Fruit fly (Drosophila melanogaster): ENCODE measurements around the gene Set.

Gene Set

DNA sequence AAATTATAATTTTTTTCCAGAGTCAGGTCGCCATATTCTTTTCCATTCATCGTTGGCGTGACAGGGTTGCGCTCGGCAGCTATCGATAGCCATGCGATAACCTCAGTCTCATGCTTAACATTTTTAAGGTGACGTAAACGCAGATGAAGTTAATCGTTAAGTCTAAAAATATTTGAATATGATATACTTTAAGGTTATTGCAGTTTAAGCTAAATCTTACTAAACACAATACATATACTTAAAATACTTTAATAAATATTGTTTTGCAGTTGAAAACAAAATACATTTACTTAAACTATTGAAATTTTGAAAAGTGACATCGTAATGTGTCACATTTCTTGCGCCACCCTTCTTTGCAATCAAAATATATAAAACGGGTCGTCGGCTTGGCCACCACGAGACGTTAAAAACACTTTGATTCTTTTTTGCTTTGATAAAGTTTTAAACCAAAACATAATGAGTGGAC lies 11.8 kb downstream of the Set start, which contains the start of the genes Cp190 and CG4338 (continued):
- TF ChIP-seq CG2678 (tag; optimal IDR thresholded peaks at IDR 0.05) = peak; percentile 99
- TF ChIP-seq nau (GFP tag; optimal IDR thresholded peaks at IDR 0.05) = no peak
- peak; percentile 90 for TF ChIP-seq CG16863 (GFP tag; optimal IDR thresholded peaks at IDR 0.05)
- no peak for TF ChIP-seq CG4282 (GFP tag; optimal IDR thresholded peaks at IDR 0.05)
- TF ChIP-seq Asciz (GFP tag; optimal IDR thresholded peaks at IDR 0.05) = peak; percentile 96
- peak; percentile 98 for TF ChIP-seq Oli (tag; optimal IDR thresholded peaks at IDR 0.05)
- TF ChIP-seq Fer3 (tag; optimal IDR thresholded peaks at IDR 0.05) = peak; percentile 99
- peak; percentile 98 for TF ChIP-seq ind (GFP tag; optimal IDR thresholded peaks at IDR 0.05)
- TF ChIP-seq dm (GFP tag; optimal IDR thresholded peaks at IDR 0.05) = peak; percentile 89
- peak; percentile 97 for TF ChIP-seq trem (tag; optimal IDR thresholded peaks at IDR 0.05)
- TF ChIP-seq CG3995 (GFP tag; optimal IDR thresholded peaks at IDR 0.05) = peak; percentile 84
- peak; percentile 96 for TF ChIP-seq CG10267 (tag; optimal IDR thresholded peaks at IDR 0.05)
- TF ChIP-seq Sin3A (optimal IDR thresholded peaks at IDR 0.05) = peak; percentile 89
- peak; percentile 97 for TF ChIP-seq CG14014 (GFP tag; IDR thresholded peaks at IDR 0.05)
- TF ChIP-seq BEAF-32 (GFP tag; optimal IDR thresholded peaks at IDR 0.05) = peak; percentile 93
- peak; percentile 98 for TF ChIP-seq Hr3 (GFP tag; optimal IDR thresholded peaks at IDR 0.05)
- peak; percentile 98 for TF ChIP-seq grau (tag; optimal IDR thresholded peaks at IDR 0.05)
- peak; percentile 93 for TF ChIP-seq onecut (GFP tag; IDR thresholded peaks at IDR 0.05)
- peak; percentile 99 for TF ChIP-seq sqz (GFP tag; optimal IDR thresholded peaks at IDR 0.05)
- TF ChIP-seq Rx (GFP tag; IDR thresholded peaks at IDR 0.05) = peak; percentile 89
- TF ChIP-seq Ada2b (GFP tag; IDR thresholded peaks at IDR 0.05) = peak; percentile 94
- no peak for TF ChIP-seq hkb (optimal IDR thresholded peaks at IDR 0.05)
- TF ChIP-seq hkb (GFP tag; IDR thresholded peaks at IDR 0.05) = peak; percentile 97
- peak; percentile 94 for TF ChIP-seq CG10366 (GFP tag; IDR thresholded peaks at IDR 0.05)
- peak; percentile 80 for TF ChIP-seq CG11696 (GFP tag; IDR thresholded peaks at IDR 0.05)
- peak; percentile 94 for TF ChIP-seq CG6813 (GFP tag; optimal IDR thresholded peaks at IDR 0.05)
- TF ChIP-seq Hand (GFP tag; optimal IDR thresholded peaks at IDR 0.05) = peak; percentile 95
- peak; percentile 87 for TF ChIP-seq CG7987 (GFP tag; optimal IDR thresholded peaks at IDR 0.05)
- peak in 1 of 3 experiments; percentile 95 for TF ChIP-seq Stat92E (GFP tag; optimal IDR thresholded peaks at IDR 0.05)
- peak; percentile 76 for TF ChIP-seq Scr (GFP tag; IDR thresholded peaks at IDR 0.05; ENCODE audit: partially characterized antibody)
- peak; percentile 99 for TF ChIP-seq HmgZ (tag; optimal IDR thresholded peaks at IDR 0.05)
- peak; percentile 94 for TF ChIP-seq CG6272 (GFP tag; IDR thresholded peaks at IDR 0.05)
- TF ChIP-seq CG17912 (GFP tag; optimal IDR thresholded peaks at IDR 0.05) = peak; percentile 93
- peak; percentile 93 for TF ChIP-seq CG5245 (GFP tag; optimal IDR thresholded peaks at IDR 0.05)
- peak; percentile 99 for TF ChIP-seq CG12391 (tag; optimal IDR thresholded peaks at IDR 0.05)
- TF ChIP-seq CG14860 (GFP tag; IDR thresholded peaks at IDR 0.05; ENCODE audit: partially characterized antibody) = peak; percentile 61
- peak; percentile 96 for TF ChIP-seq E2f1 (GFP tag; IDR thresholded peaks at IDR 0.05)
- peak; percentile 43 for TF ChIP-seq gfzf (GFP tag; optimal IDR thresholded peaks at IDR 0.05)
- TF ChIP-seq sd (tag; optimal IDR thresholded peaks at IDR 0.05) = peak; percentile 94
- TF ChIP-seq fd102C (GFP tag; optimal IDR thresholded peaks at IDR 0.05) = peak; percentile 84
- TF ChIP-seq CG9932 (GFP tag; IDR thresholded peaks at IDR 0.05) = peak; percentile 98
- peak; percentile 99 for TF ChIP-seq CG13424 (tag; optimal IDR thresholded peaks at IDR 0.05)
- peak; percentile 94 for TF ChIP-seq ewg (GFP tag; optimal IDR thresholded peaks at IDR 0.05)
- TF ChIP-seq CG13123 (GFP tag; optimal IDR thresholded peaks at IDR 0.05) = peak; percentile 95
- peak; percentile 83 for TF ChIP-seq maf-S (GFP tag; optimal IDR thresholded peaks at IDR 0.05)
- TF ChIP-seq Dfd (GFP tag; optimal IDR thresholded peaks at IDR 0.05) = no peak
- TF ChIP-seq HHEX (GFP tag; optimal IDR thresholded peaks at IDR 0.05) = peak; percentile 97
- peak; percentile 81 for TF ChIP-seq CG15479 (GFP tag; optimal IDR thresholded peaks at IDR 0.05)
- peak; percentile 98 for TF ChIP-seq CG10979 (tag; optimal IDR thresholded peaks at IDR 0.05)
- TF ChIP-seq CG1529 (GFP tag; optimal IDR thresholded peaks at IDR 0.05) = peak; percentile 96

Measured in whole organism, embryonic.